Worm (Caenorhabditis elegans) whole organism, L4 larva: ENCODE measurements around the gene ZC317.7.
"Not testable (repeated sequence)": the region's sequence is repeated elsewhere in the genome, so short reads cannot be mapped to it uniquely, and the experiment has no call there.

Source experiments
- F10B5.3 ChIP-seq: sonication (generic microtip); optimal IDR thresholded peaks from 2 replicates; lab custom pipeline; 2016; ENCODE audit warnings: mild to moderate bottlenecking, missing genetic modification characterization, missing compliant biosample characterization
- F37D6.2 ChIP-seq: sonication (generic microtip); optimal IDR thresholded peaks from 2 replicates; lab custom pipeline; 2016; ENCODE audit warnings: mild to moderate bottlenecking, missing genetic modification characterization, missing compliant biosample characterization
- R02D3.7 ChIP-seq: fragments of 150-350 bp; sonication (generic microtip); optimal IDR thresholded peaks from 3 replicates; lab custom pipeline; 2014; ENCODE audit warnings: missing biosample characterization, missing genetic modification characterization
- Y75B8A.6 ChIP-seq: fragments of 200-800 bp; sonication (Bioruptor generic); IDR thresholded peaks from 2 replicates; pipeline ENCODE4 v1.3.6; 2022; ENCODE audit warnings: missing genetic modification reagents, missing genetic modification characterization, missing compliant biosample characterization
- aha-1 ChIP-seq: fragments of 150-350 bp; peaks from one replicate; lab custom pipeline; 2014; ENCODE audit warnings: missing biosample characterization, missing genetic modification characterization
- arid-1 ChIP-seq: fragments of 200-800 bp; sonication (Bioruptor generic); conservative IDR thresholded peaks from 2 replicates; pipeline ENCODE4 v1.3.6; 2022; ENCODE audit warnings: missing genetic modification reagents, missing genetic modification characterization, missing compliant biosample characterization
- ceh-20 ChIP-seq: fragments of 200-800 bp; sonication (Bioruptor generic); IDR thresholded peaks from 2 replicates; pipeline ENCODE4 v1.3.6; 2022; ENCODE audit warnings: missing genetic modification reagents, missing genetic modification characterization, missing compliant biosample characterization
- ceh-28 ChIP-seq: fragments of 150-350 bp; optimal IDR thresholded peaks from 2 replicates; lab custom pipeline; 2014; ENCODE audit warnings: missing biosample characterization, missing genetic modification reagents, missing genetic modification characterization
- daf-16 ChIP-seq, 3 experiments: sonication (generic microtip); optimal IDR thresholded peaks; 2 replicates each; lab custom pipeline; 2016 to 2017; ENCODE audit warnings: missing genetic modification characterization in 3 of 3, missing genetic modification reagents in 3 of 3, mild to moderate bottlenecking in 2 of 3, missing compliant biosample characterization in 2 of 3, missing biosample characterization in 1 of 3, moderate library complexity in 1 of 3
- daf-8 ChIP-seq: fragments of 200-800 bp; sonication (Bioruptor generic); IDR thresholded peaks from 2 replicates; pipeline ENCODE4 v1.3.6; 2022; ENCODE audit warnings: missing genetic modification characterization, missing compliant biosample characterization
- dmd-6 ChIP-seq: fragments of 200-800 bp; sonication (Bioruptor generic); IDR thresholded peaks from 2 replicates; pipeline ENCODE4 v1.3.6; 2022; ENCODE audit warnings: missing genetic modification reagents, missing genetic modification characterization, missing compliant biosample characterization
- dve-1 ChIP-seq: sonication (generic microtip); optimal IDR thresholded peaks from 2 replicates; lab custom pipeline; 2017; ENCODE audit warnings: antibody characterized with exemption, mild to moderate bottlenecking, missing genetic modification characterization, missing compliant biosample characterization; ENCODE audit not compliant: insufficient read depth
- hlh-11 ChIP-seq: fragments of 200-800 bp; sonication (Bioruptor generic); optimal IDR thresholded peaks from 2 replicates; lab custom pipeline; 2018; ENCODE audit warnings: mild to moderate bottlenecking, missing genetic modification characterization, missing compliant biosample characterization
- hlh-30 ChIP-seq: sonication (generic microtip); optimal IDR thresholded peaks from 2 replicates; lab custom pipeline; 2017; ENCODE audit warnings: antibody characterized with exemption, mild to moderate bottlenecking, missing genetic modification characterization, missing compliant biosample characterization; ENCODE audit not compliant: insufficient read depth
- lin-1 ChIP-seq: fragments of 200-800 bp; sonication (Bioruptor generic); IDR thresholded peaks from 2 replicates; pipeline ENCODE4 v1.3.6; 2022; ENCODE audit warnings: missing genetic modification reagents, missing genetic modification characterization, missing compliant biosample characterization
- lsy-2 ChIP-seq, 2 experiments: fragments of 150-350 bp in 1 of 2; sonication (generic microtip) in 1 of 2; optimal IDR thresholded peaks; 2 replicates each; lab custom pipeline; 2014 to 2017; ENCODE audit warnings: missing biosample characterization in 2 of 2, missing genetic modification characterization in 2 of 2
- mxl-2 ChIP-seq: fragments of 200-800 bp; sonication (Bioruptor generic); conservative IDR thresholded peaks from 2 replicates; pipeline ENCODE4 v1.3.6; 2022; ENCODE audit warnings: missing genetic modification reagents, missing genetic modification characterization, missing compliant biosample characterization
- nhr-10 ChIP-seq: fragments of 150-350 bp; optimal IDR thresholded peaks from 2 replicates; lab custom pipeline; 2014; ENCODE audit warnings: missing biosample characterization, missing genetic modification characterization
- nhr-28 ChIP-seq: fragments of 150-350 bp; optimal IDR thresholded peaks from 2 replicates; lab custom pipeline; 2014; ENCODE audit warnings: missing biosample characterization, missing genetic modification characterization
- nhr-41 ChIP-seq: fragments of 200-800 bp; sonication (Bioruptor generic); IDR thresholded peaks from 2 replicates; pipeline ENCODE4 v1.3.6; 2022; ENCODE audit warnings: missing genetic modification reagents, missing genetic modification characterization, missing compliant biosample characterization
- nhr-48 ChIP-seq: sonication (generic microtip); optimal IDR thresholded peaks from 2 replicates; lab custom pipeline; 2016; ENCODE audit warnings: mild to moderate bottlenecking, missing genetic modification characterization, missing compliant biosample characterization
- nhr-77 ChIP-seq: fragments of 150-350 bp; optimal IDR thresholded peaks from 2 replicates; lab custom pipeline; 2014; ENCODE audit warnings: missing biosample characterization, missing genetic modification characterization
- pha-4 ChIP-seq, 2 experiments: fragments of 150-350 bp in 1 of 2; fragments of 200-800 bp in 1 of 2; sonication (Bioruptor generic) in 1 of 2; IDR thresholded peaks in 1 of 2; optimal IDR thresholded peaks in 1 of 2; 2 replicates each; pipeline versions ENCODE4 v1.3.6 to Lab custom; 2014 to 2022; ENCODE audit warnings: missing genetic modification characterization in 2 of 2, missing genetic modification reagents in 2 of 2, missing biosample characterization in 1 of 2, missing compliant biosample characterization in 1 of 2
- php-3 ChIP-seq: fragments of 200-800 bp; sonication (Bioruptor generic); IDR thresholded peaks from 2 replicates; pipeline ENCODE4 v1.3.6; 2022; ENCODE audit warnings: missing genetic modification reagents, missing genetic modification characterization, missing compliant biosample characterization
- pqm-1 ChIP-seq: sonication (generic microtip); optimal IDR thresholded peaks from 2 replicates; lab custom pipeline; 2017; ENCODE audit warnings: missing biosample characterization, missing genetic modification characterization
- snpc-1.2 ChIP-seq: fragments of 200-800 bp; sonication (Bioruptor generic); IDR thresholded peaks from 2 replicates; pipeline ENCODE4 v1.3.6; 2022; ENCODE audit warnings: missing genetic modification reagents, missing genetic modification characterization, missing compliant biosample characterization
- tra-1 ChIP-seq: fragments of 200-800 bp; sonication (Bioruptor generic); IDR thresholded peaks from 2 replicates; pipeline ENCODE4 v1.3.6; 2022; ENCODE audit warnings: missing genetic modification reagents, missing genetic modification characterization, missing compliant biosample characterization
- unc-62 ChIP-seq, 3 experiments: fragments of 150-350 bp in 1 of 3; sonication (generic microtip); optimal IDR thresholded peaks in 2 of 3; peaks in 1 of 3; 1 replicate in 1 of 3; 2 replicates in 2 of 3; lab custom pipeline; 2014 to 2017; ENCODE audit warnings: missing biosample characterization in 3 of 3, missing genetic modification characterization in 3 of 3, missing genetic modification reagents in 3 of 3, missing genotype in 1 of 3
- zfp-3 ChIP-seq: fragments of 200-800 bp; sonication (Bioruptor generic); conservative IDR thresholded peaks from 2 replicates; pipeline ENCODE4 v1.3.6; 2022; ENCODE audit warnings: missing genetic modification reagents, missing genetic modification characterization, missing compliant biosample characterization

ZC317.7 gene

DNA sequence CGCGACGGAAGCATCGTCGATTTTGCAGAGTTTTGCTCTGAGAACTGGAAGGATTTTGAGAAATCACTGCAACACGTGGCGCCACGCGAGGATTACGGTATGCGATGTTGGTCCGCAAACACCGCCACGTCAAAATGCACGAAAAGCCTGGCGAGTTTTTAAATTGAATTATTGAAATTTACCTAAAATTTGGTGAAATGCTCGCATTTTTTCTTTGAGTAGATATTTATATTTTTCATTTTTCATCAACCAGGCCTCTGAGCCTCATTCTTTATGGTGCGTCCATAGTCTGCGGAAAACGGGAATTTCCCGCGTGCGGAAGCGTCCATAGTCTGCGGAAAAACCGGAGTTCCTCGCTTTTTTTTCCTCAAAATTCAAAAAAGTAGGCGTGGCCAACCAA lies at the start of gene ZC317.7:
ZC317.7 (minus strand) TSS at position 101 of the 400 bp plus-strand sequence.
- TF ChIP-seq snpc-1.2 (GFP tag; lab: Robert Waterston, UW); ceh-28 (tag; lab: Kevin White, UChicago); arid-1 (GFP tag; lab: Robert Waterston, UW): not testable (repeated sequence)

DNA sequence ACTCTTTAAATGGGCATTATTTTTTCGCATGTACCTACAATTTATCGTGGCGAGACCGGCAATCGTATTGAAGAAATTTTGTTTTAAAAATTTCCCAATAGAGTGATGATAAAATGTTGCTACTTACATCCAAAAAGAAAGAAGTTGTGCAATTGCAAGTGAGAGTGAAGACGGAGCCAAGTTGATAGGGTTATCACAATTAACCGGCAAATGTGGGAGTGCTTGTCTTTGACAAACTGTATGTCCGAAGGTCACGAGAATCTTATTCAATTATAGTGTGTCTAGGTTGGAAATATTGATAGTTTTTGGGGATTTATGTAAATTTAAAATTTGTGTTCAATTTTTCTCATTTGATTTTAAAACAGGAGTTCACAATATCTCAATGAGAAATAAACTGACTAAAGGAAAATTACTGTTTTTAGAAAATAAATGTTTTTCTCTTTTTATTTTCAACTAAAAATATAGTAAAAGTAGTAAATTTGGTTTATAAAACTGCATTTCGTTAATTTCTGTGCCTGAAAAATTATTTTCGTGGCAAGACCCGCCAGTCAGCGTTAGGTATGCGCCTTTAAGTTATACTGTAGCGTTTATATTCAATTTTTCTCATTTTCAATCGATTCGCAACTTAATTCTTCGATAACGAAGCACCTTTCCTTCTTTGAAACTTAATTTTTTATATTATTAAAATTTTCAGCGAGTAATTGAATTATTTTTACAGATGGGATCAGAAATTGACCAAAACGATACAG lies 43.0 kb upstream of the ZC317.7 start, which contains the start of the genes hpo-15 and mms-19:
hpo-15 (minus strand) TSS at position 201 of the 749 bp plus-strand sequence.
mms-19 (plus strand) TSS at position 719 of the 749 bp plus-strand sequence.
- TF ChIP-seq hlh-30 (tag; lab: Kevin White, UChicago) (peak; percentile 27), aha-1 (tag; lab: Kevin White, UChicago) (peak; percentile 4), pqm-1 (tag; lab: Kevin White, UChicago) (peak; percentile 36), zfp-3 (GFP tag; lab: Robert Waterston, UW) (no peak), nhr-28 (tag; lab: Kevin White, UChicago) (peak; percentile 73), dmd-6 (peak; percentile 53), daf-8 (GFP tag; lab: Robert Waterston, UW) (no peak), dve-1 (tag; lab: Kevin White, UChicago) (peak; percentile 41)

DNA sequence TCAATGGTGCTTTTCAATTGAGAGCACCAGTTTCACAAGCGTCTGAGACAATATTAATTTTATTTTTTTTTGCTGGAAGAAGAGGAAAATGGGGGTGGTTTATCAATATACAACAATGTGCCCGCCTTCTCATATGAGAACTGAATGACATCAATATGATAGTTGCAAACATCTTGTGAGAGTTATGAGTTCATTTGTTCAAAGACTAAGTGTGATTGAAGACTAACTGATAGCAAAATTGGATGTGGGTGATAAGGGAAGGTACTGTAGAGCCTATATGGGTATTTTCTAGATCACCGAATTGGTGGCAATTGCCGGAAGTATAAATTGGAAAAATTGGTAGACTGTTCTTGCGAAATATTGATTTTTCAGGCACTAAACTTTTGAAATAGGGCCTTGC lies 41.7 kb upstream of the ZC317.7 start:
- TF ChIP-seq nhr-28 (tag; lab: Kevin White, UChicago) (peak; percentile 85), ceh-20 (GFP tag; lab: Robert Waterston, UW) (no peak), nhr-10 (tag; lab: Kevin White, UChicago) (peak; percentile 13), hlh-11 (peak; percentile 71), daf-16 (GFP tag; optimal IDR thresholded peaks at IDR 0.05; lab: Kevin White, UChicago) (no peak), daf-16 (tag; optimal IDR thresholded peaks at IDR 0.05; lab: Kevin White, UChicago) (peak; percentile 44), nhr-77 (tag; lab: Kevin White, UChicago) (peak; percentile 47), R02D3.7 (tag; lab: Kevin White, UChicago) (no peak), lsy-2 (tag; optimal IDR thresholded peaks at IDR 0.05; lab: Kevin White, UChicago) (peak in 1 of 2 experiments; percentile 9), dmd-6 (peak; percentile 94), nhr-41 (GFP tag; lab: Robert Waterston, UW) (peak; percentile 84; the same call in 1 of the 2 replicates), F10B5.3 (tag; lab: Kevin White, UChicago) (no peak), dve-1 (tag; lab: Kevin White, UChicago) (peak; percentile 70), hlh-30 (tag; lab: Kevin White, UChicago) (peak; percentile 7), nhr-48 (tag; lab: Kevin White, UChicago) (peak; percentile 66), unc-62 (GFP tag; optimal IDR thresholded peaks at IDR 0.05 in 1 of 2; lab: Kevin White, UChicago) (peak in 1 of 2 experiments; percentile 87), unc-62 (tag; optimal IDR thresholded peaks at IDR 0.05; lab: Kevin White, UChicago) (no peak), php-3 (GFP tag; lab: Robert Waterston, UW) (peak; percentile 77), pqm-1 (tag; lab: Kevin White, UChicago) (peak; percentile 94), Y75B8A.6 (GFP tag; lab: Robert Waterston, UW) (0 out of 2 replicates have a peak, but pooled peaks have one; percentile 55), lin-1 (GFP tag; lab: Robert Waterston, UW) (peak; percentile 40; the same call in 1 of the 2 replicates), aha-1 (tag; lab: Kevin White, UChicago) (no peak)

DNA sequence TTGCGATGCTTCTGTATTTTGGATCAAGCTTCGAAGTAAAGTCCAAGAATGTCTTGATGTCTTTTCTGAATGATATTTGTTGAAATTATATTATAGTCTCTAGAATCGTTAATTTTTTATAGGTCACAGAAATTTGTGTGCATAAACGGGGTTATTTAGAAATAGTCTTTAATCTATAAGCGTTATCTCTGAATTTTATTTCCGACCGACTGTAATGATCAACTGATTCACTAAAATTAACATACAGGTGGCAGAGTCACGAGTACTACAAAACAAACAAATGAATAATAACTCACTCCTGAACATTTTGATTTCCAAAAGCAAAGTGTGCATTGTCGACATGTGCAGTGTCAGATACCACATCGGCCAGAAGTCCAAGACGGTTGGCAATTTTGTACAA lies 40.9 kb upstream of the ZC317.7 start:
- TF ChIP-seq hlh-30 (tag; lab: Kevin White, UChicago) (peak; percentile 1), dmd-6 (0 out of 2 replicates have a peak, but pooled peaks have one; percentile 19), pha-4 (GFP tag; IDR thresholded peaks at IDR 0.05; lab: Robert Waterston, UW) (no peak), pha-4 (tag; optimal IDR thresholded peaks at IDR 0.05; lab: Kevin White, UChicago) (no peak), mxl-2 (GFP tag; lab: Robert Waterston, UW) (no peak), nhr-28 (tag; lab: Kevin White, UChicago) (peak; percentile 70), hlh-11 (peak; percentile 10), dve-1 (tag; lab: Kevin White, UChicago) (peak; percentile 33), nhr-77 (tag; lab: Kevin White, UChicago) (peak; percentile 63), tra-1 (GFP tag; lab: Robert Waterston, UW) (no peak), php-3 (GFP tag; lab: Robert Waterston, UW) (peak; percentile 55; the same call in 1 of the 2 replicates), aha-1 (tag; lab: Kevin White, UChicago) (peak; percentile 31), F37D6.2 (tag; lab: Kevin White, UChicago) (no peak), daf-16 (GFP tag; optimal IDR thresholded peaks at IDR 0.05; lab: Kevin White, UChicago) (no peak), daf-16 (tag; optimal IDR thresholded peaks at IDR 0.05; lab: Kevin White, UChicago) (peak; percentile 43)
